Fruit fly (Drosophila melanogaster) whole organism, embryonic: ENCODE results near the gene Cpr76Bc.

ENCODE experiments used
- Awh ChIP-seq: fragments of 200-800 bp; sonication (Bioruptor generic); IDR thresholded peaks from 2 replicates; pipeline ENCODE4, ENCODE4 v1.3.6; 2022; ENCODE audit warnings: missing biosample characterization, missing genetic modification characterization
- CG10366 ChIP-seq: fragments of 200-800 bp; sonication (Bioruptor generic); IDR thresholded peaks from 2 replicates; pipeline ENCODE4 v1.3.6; 2022; ENCODE audit warnings: missing biosample characterization, missing genetic modification characterization
- CG10654 ChIP-seq: fragments of 200-800 bp; sonication (Bioruptor generic); optimal IDR thresholded peaks from 2 replicates; lab custom pipeline; 2016; ENCODE audit warnings: missing biosample characterization, missing genetic modification characterization
- CG13775 ChIP-seq: fragments of 200-800 bp; sonication (Bioruptor generic); optimal IDR thresholded peaks from 3 replicates; lab custom pipeline; 2017; ENCODE audit warnings: missing biosample characterization, mild to moderate bottlenecking, missing genetic modification characterization
- CG15601 ChIP-seq: fragments of 200-800 bp; sonication (Bioruptor generic); optimal IDR thresholded peaks from 3 replicates; lab custom pipeline; 2019; ENCODE audit warnings: missing biosample characterization, mild to moderate bottlenecking, missing genetic modification characterization, moderate library complexity
- CG17802 ChIP-seq: fragments of 200-800 bp; sonication (Bioruptor generic); optimal IDR thresholded peaks from 2 replicates; lab custom pipeline; 2018; ENCODE audit warnings: missing biosample characterization, mild to moderate bottlenecking, missing genetic modification characterization, moderate library complexity
- CG17912 ChIP-seq: fragments of 200-800 bp; sonication (Bioruptor generic); optimal IDR thresholded peaks from 2 replicates; lab custom pipeline; 2018; ENCODE audit warnings: missing biosample characterization, mild to moderate bottlenecking, missing genetic modification characterization
- CG18599 ChIP-seq: fragments of 200-800 bp; sonication (Bioruptor generic); optimal IDR thresholded peaks from 3 replicates; lab custom pipeline; 2017; ENCODE audit warnings: missing biosample characterization, missing genetic modification characterization, mild to moderate bottlenecking, moderate library complexity, missing genetic modification reagents
- CG18764 ChIP-seq: fragments of 200-800 bp; sonication (Bioruptor generic); optimal IDR thresholded peaks from 3 replicates; lab custom pipeline; 2016; ENCODE audit warnings: missing biosample characterization, missing genetic modification characterization
- CG32532 ChIP-seq: fragments of 200-800 bp; sonication (Bioruptor generic); IDR thresholded peaks from 2 replicates; pipeline ENCODE4 v1.3.6; 2022; ENCODE audit warnings: missing biosample characterization, missing genetic modification characterization
- CG4617 ChIP-seq: fragments of 200-800 bp; sonication (Bioruptor generic); optimal IDR thresholded peaks from 3 replicates; lab custom pipeline; 2016; ENCODE audit warnings: missing biosample characterization, missing genetic modification characterization, borderline replicate concordance
- CG4730 ChIP-seq: fragments of 200-800 bp; sonication (Bioruptor generic); IDR thresholded peaks from 2 replicates; pipeline ENCODE4 v1.3.6; 2022; ENCODE audit warnings: missing biosample characterization, missing genetic modification characterization
- CG4854 ChIP-seq: fragments of 200-800 bp; sonication (Bioruptor generic); optimal IDR thresholded peaks from 2 replicates; lab custom pipeline; 2016; ENCODE audit warnings: missing biosample characterization, missing genetic modification characterization, inconsistent platforms
- CG6254 ChIP-seq: fragments of 200-800 bp; sonication (Bioruptor generic); optimal IDR thresholded peaks from 3 replicates; lab custom pipeline; 2017; ENCODE audit warnings: mild to moderate bottlenecking, missing biosample characterization, missing genetic modification reagents, missing genetic modification characterization
- CG7357 ChIP-seq: fragments of 200-800 bp; sonication (Bioruptor generic); IDR thresholded peaks from 3 replicates; pipeline ENCODE4 v1.3.6; 2022; ENCODE audit warnings: missing biosample characterization, missing genetic modification characterization
- CG9215 ChIP-seq: fragments of 200-800 bp; sonication (Bioruptor generic); IDR thresholded peaks from 2 replicates; pipeline ENCODE4 v1.3.6; 2022; ENCODE audit warnings: missing biosample characterization, missing genetic modification characterization
- CG9817 ChIP-seq: fragments of 200-800 bp; sonication (Bioruptor generic); optimal IDR thresholded peaks from 2 replicates; lab custom pipeline; 2018; ENCODE audit warnings: missing biosample characterization, mild to moderate bottlenecking, missing genetic modification characterization, moderate library complexity
- Dfd ChIP-seq, 2 experiments: fragments of >200 bp; optimal IDR thresholded peaks; 2 replicates each; lab custom pipeline; 2017; ENCODE audit warnings: missing biosample characterization in 2 of 2, missing genetic modification characterization in 2 of 2
- E2f1 ChIP-seq: fragments of 200-800 bp; sonication (Bioruptor generic); IDR thresholded peaks from 2 replicates; pipeline ENCODE4 v1.3.6; 2022; ENCODE audit warnings: missing biosample characterization, missing genetic modification characterization
- Fer1 ChIP-seq: fragments of 200-800 bp; sonication (Bioruptor generic); optimal IDR thresholded peaks from 2 replicates; lab custom pipeline; 2017; ENCODE audit warnings: missing biosample characterization, mild to moderate bottlenecking, missing genetic modification characterization
- HmgD ChIP-seq: fragments of 200-800 bp; sonication (Bioruptor generic); optimal IDR thresholded peaks from 3 replicates; lab custom pipeline; 2016; ENCODE audit warnings: missing biosample characterization, missing genetic modification characterization
- Hr3 ChIP-seq: fragments of 200-800 bp; sonication (Bioruptor generic); optimal IDR thresholded peaks from 3 replicates; lab custom pipeline; 2016; ENCODE audit warnings: missing biosample characterization, missing genetic modification characterization
- Jarid2 ChIP-seq: fragments of 200-800 bp; sonication (Bioruptor generic); optimal IDR thresholded peaks from 3 replicates; lab custom pipeline; 2017; ENCODE audit warnings: mild to moderate bottlenecking, missing biosample characterization, missing genetic modification reagents, missing genetic modification characterization
- Pdp1 ChIP-seq, 2 experiments: fragments of 200-800 bp; sonication (Bioruptor generic); optimal IDR thresholded peaks; 3 replicates each; lab custom pipeline; 2016; ENCODE audit warnings: missing biosample characterization in 2 of 2, missing genetic modification characterization in 2 of 2, mild to moderate bottlenecking in 1 of 2, moderate library complexity in 1 of 2
- Usf ChIP-seq: fragments of 200-800 bp; sonication (Bioruptor generic); optimal IDR thresholded peaks from 2 replicates; lab custom pipeline; 2017; ENCODE audit warnings: missing genotype, missing biosample characterization, missing genetic modification characterization
- YL-1 ChIP-seq: fragments of 200-800 bp; sonication (Bioruptor generic); optimal IDR thresholded peaks from 3 replicates; lab custom pipeline; 2017; ENCODE audit warnings: missing biosample characterization, mild to moderate bottlenecking, missing genetic modification characterization
- al ChIP-seq: fragments of 200-800 bp; sonication (Bioruptor generic); IDR thresholded peaks from 2 replicates; pipeline ENCODE4 v1.3.6; 2022; ENCODE audit warnings: missing biosample characterization, missing genetic modification characterization
- bab2 ChIP-seq: fragments of 200-800 bp; sonication (Bioruptor generic); optimal IDR thresholded peaks from 2 replicates; lab custom pipeline; 2016; ENCODE audit warnings: missing biosample characterization, missing genetic modification characterization
- cas ChIP-seq: fragments of 200-800 bp; sonication (Bioruptor generic); IDR thresholded peaks from 2 replicates; pipeline ENCODE4 v1.3.6; 2022; ENCODE audit warnings: missing biosample characterization, missing genetic modification characterization
- chn ChIP-seq: fragments of 200-800 bp; sonication (Bioruptor generic); optimal IDR thresholded peaks from 2 replicates; lab custom pipeline; 2016; ENCODE audit warnings: missing biosample characterization, missing genetic modification characterization
- cwo ChIP-seq: fragments of 200-800 bp; sonication (Bioruptor generic); optimal IDR thresholded peaks from 3 replicates; lab custom pipeline; 2017; ENCODE audit warnings: missing biosample characterization, missing genetic modification characterization, mild to moderate bottlenecking, moderate library complexity, missing genetic modification reagents
- dan ChIP-seq: fragments of 200-800 bp; sonication (Bioruptor generic); IDR thresholded peaks from 2 replicates; pipeline ENCODE4 v1.3.6; 2022; ENCODE audit warnings: missing biosample characterization, missing genetic modification characterization
- dysf ChIP-seq: fragments of 200-800 bp; sonication (Bioruptor generic); IDR thresholded peaks from 3 replicates; pipeline ENCODE4 v1.3.6; 2022; ENCODE audit warnings: missing biosample characterization, missing genetic modification characterization
- ems ChIP-seq: fragments of 200-800 bp; sonication (Bioruptor generic); optimal IDR thresholded peaks from 3 replicates; lab custom pipeline; 2016; ENCODE audit warnings: missing biosample characterization, missing genetic modification characterization
- fru ChIP-seq: fragments of >200 bp; optimal IDR thresholded peaks from 2 replicates; lab custom pipeline; 2017
- lmd ChIP-seq: fragments of 200-800 bp; sonication (Bioruptor generic); IDR thresholded peaks from 2 replicates; pipeline ENCODE4 v1.3.6; 2022; ENCODE audit warnings: missing biosample characterization, missing genetic modification characterization
- nerfin-1 ChIP-seq: fragments of 200-800 bp; sonication (Bioruptor generic); optimal IDR thresholded peaks from 3 replicates; lab custom pipeline; 2019; ENCODE audit warnings: missing biosample characterization, mild to moderate bottlenecking, missing genetic modification characterization, moderate library complexity
- ranshi ChIP-seq: fragments of 200-800 bp; sonication (Bioruptor generic); IDR thresholded peaks from 2 replicates; pipeline ENCODE4 v1.3.6; 2022; ENCODE audit warnings: missing biosample characterization, missing genetic modification characterization
- sug ChIP-seq: fragments of 200-800 bp; optimal IDR thresholded peaks from 2 replicates; lab custom pipeline; 2019; ENCODE audit warnings: missing biosample characterization, mild to moderate bottlenecking, missing genetic modification characterization, moderate library complexity
- tgo ChIP-seq: fragments of 200-800 bp; sonication (Bioruptor generic); IDR thresholded peaks from 3 replicates; pipeline ENCODE4 v1.3.6; 2022; ENCODE audit warnings: missing biosample characterization, missing genetic modification characterization
- tin ChIP-seq: fragments of 200-800 bp; sonication (Bioruptor generic); optimal IDR thresholded peaks from 3 replicates; lab custom pipeline; 2016; ENCODE audit warnings: missing biosample characterization, missing genetic modification characterization
- tna ChIP-seq: fragments of 200-800 bp; sonication (Bioruptor generic); IDR thresholded peaks from 2 replicates; pipeline ENCODE4 v1.3.6; 2022; ENCODE audit warnings: missing biosample characterization, missing genetic modification characterization; ENCODE audit not compliant: partially characterized antibody
- trem ChIP-seq: fragments of 200-800 bp; optimal IDR thresholded peaks from 3 replicates; lab custom pipeline; 2019; ENCODE audit warnings: missing biosample characterization, mild to moderate bottlenecking, missing genetic modification characterization, moderate library complexity
- tx ChIP-seq: fragments of 200-800 bp; sonication (Bioruptor generic); optimal IDR thresholded peaks from 2 replicates; lab custom pipeline; 2016; ENCODE audit warnings: missing biosample characterization, missing genetic modification characterization
- unc-4 ChIP-seq: fragments of 200-800 bp; sonication (Bioruptor generic); IDR thresholded peaks from 2 replicates; pipeline ENCODE4 v1.3.6; 2022; ENCODE audit warnings: missing biosample characterization, missing genetic modification characterization; ENCODE audit not compliant: partially characterized antibody
- vfl ChIP-seq: fragments of 200-800 bp; sonication (Bioruptor generic); optimal IDR thresholded peaks from 2 replicates; lab custom pipeline; 2016; ENCODE audit warnings: missing biosample characterization, missing genetic modification characterization
- vvl ChIP-seq: fragments of 200-800 bp; sonication (Bioruptor generic); IDR thresholded peaks from 2 replicates; pipeline ENCODE4 v1.3.6; 2022; ENCODE audit warnings: missing biosample characterization, missing genetic modification characterization
- wek ChIP-seq: fragments of 200-800 bp; sonication (Bioruptor generic); optimal IDR thresholded peaks from 3 replicates; lab custom pipeline; 2018; ENCODE audit warnings: missing biosample characterization, mild to moderate bottlenecking, missing genetic modification characterization, moderate library complexity
- wor ChIP-seq: fragments of 200-800 bp; sonication (Bioruptor generic); IDR thresholded peaks from 2 replicates; pipeline ENCODE4 v1.3.6; 2022; ENCODE audit warnings: missing biosample characterization, missing genetic modification characterization
- zfh2 ChIP-seq: fragments of 200-800 bp; sonication (Bioruptor generic); optimal IDR thresholded peaks from 2 replicates; lab custom pipeline; 2016; ENCODE audit warnings: missing biosample characterization, missing genetic modification characterization

The Cpr76Bc gene

dm6 chr3L:19552136-19552773, 31.5 kb downstream of the Cpr76Bc start, which contains the start of the genes Ltn1 and CG9300 (continued):
- no peak for TF ChIP-seq tin (GFP tag; lab: Kevin White, UChicago)
- peak; percentile 40 for TF ChIP-seq wek (GFP tag; lab: Kevin White, UChicago)
- no peak for TF ChIP-seq fru (lab: Kevin White, UChicago)
- TF ChIP-seq trem = peak; percentile 76
- peak; percentile 93 for TF ChIP-seq CG4617
- no peak for TF ChIP-seq CG17802 (tag; lab: Kevin White, UChicago)
- peak; percentile 49 for TF ChIP-seq Jarid2 (GFP tag; lab: Kevin White, UChicago)
- no peak for TF ChIP-seq CG4730 (GFP tag; lab: Robert Waterston, UW)
- peak; percentile 31 for TF ChIP-seq tx (GFP tag; lab: Kevin White, UChicago)
- no peak for TF ChIP-seq nerfin-1 (tag; lab: Kevin White, UChicago)
- peak; percentile 5 for TF ChIP-seq CG10654
- 0 out of 3 replicates have a peak, but pooled peaks have one; percentile 5 for TF ChIP-seq dysf (GFP tag; lab: Robert Waterston, UW)
- TF ChIP-seq CG7357 (GFP tag; lab: Robert Waterston, UW) = no peak
- TF ChIP-seq CG15601 (tag; lab: Kevin White, UChicago) = no peak
- no peak for TF ChIP-seq chn
- TF ChIP-seq tgo (GFP tag; lab: Robert Waterston, UW) = no peak
- no peak for TF ChIP-seq dan
- TF ChIP-seq CG4854 (GFP tag; lab: Kevin White, UChicago) = no peak
- TF ChIP-seq bab2 (GFP tag; lab: Kevin White, UChicago) = no peak
- TF ChIP-seq Hr3 = no peak
- TF ChIP-seq ems (GFP tag; lab: Kevin White, UChicago) = no peak
- TF ChIP-seq ranshi (GFP tag; lab: Robert Waterston, UW) = peak; percentile 44
- no peak for TF ChIP-seq cas (GFP tag; lab: Robert Waterston, UW)
- TF ChIP-seq CG17912 (GFP tag; lab: Kevin White, UChicago) = peak; percentile 24
- no peak for TF ChIP-seq al (GFP tag; lab: Robert Waterston, UW)
- TF ChIP-seq E2f1 (GFP tag; lab: Robert Waterston, UW) = peak; percentile 45; the same call in 1 of the 2 replicates
- no peak for TF ChIP-seq wor (GFP tag; lab: Robert Waterston, UW)
- no peak for TF ChIP-seq Fer1 (GFP tag; lab: Kevin White, UChicago)
- 0 out of 2 replicates have a peak, but pooled peaks have one; percentile 8 for TF ChIP-seq Awh (GFP tag; lab: Robert Waterston, UW)
- TF ChIP-seq CG9215 (GFP tag; lab: Robert Waterston, UW) = no peak
- TF ChIP-seq CG18599 (GFP tag; lab: Kevin White, UChicago) = no peak
- peak; percentile 0 for TF ChIP-seq vfl (GFP tag; lab: Kevin White, UChicago)
- peak; percentile 100 for TF ChIP-seq CG6254 (GFP tag; lab: Kevin White, UChicago)
- TF ChIP-seq CG18764 = no peak
- peak; percentile 18 for TF ChIP-seq zfh2 (GFP tag; lab: Kevin White, UChicago)
- TF ChIP-seq vvl (GFP tag; lab: Robert Waterston, UW) = no peak
- no peak for TF ChIP-seq Pdp1 (GFP tag; optimal IDR thresholded peaks at IDR 0.05; lab: Kevin White, UChicago)
- no peak for TF ChIP-seq sug (tag; lab: Kevin White, UChicago)
- peak; percentile 98 for TF ChIP-seq cwo (GFP tag; lab: Kevin White, UChicago)
- peak; percentile 49 for TF ChIP-seq HmgD (GFP tag; lab: Kevin White, UChicago)
- TF ChIP-seq CG13775 = peak; percentile 0
- TF ChIP-seq YL-1 (GFP tag; lab: Kevin White, UChicago) = peak; percentile 99
- peak; percentile 63; the same call in 1 of the 2 replicates for TF ChIP-seq CG32532
- TF ChIP-seq CG9817 (tag; lab: Kevin White, UChicago) = peak; percentile 6
- TF ChIP-seq CG10366 (GFP tag; lab: Robert Waterston, UW) = no peak
- TF ChIP-seq lmd = no peak; the same call in 1 of the 2 replicates
- no peak for TF ChIP-seq Dfd (GFP tag; optimal IDR thresholded peaks at IDR 0.05; lab: Kevin White, UChicago)
- TF ChIP-seq unc-4 (GFP tag; lab: Robert Waterston, UW) = peak; percentile 57; the same call in 1 of the 2 replicates
- TF ChIP-seq Usf (GFP tag; lab: Kevin White, UChicago) = peak; percentile 20
- TF ChIP-seq tna (GFP tag; lab: Robert Waterston, UW) = 0 out of 2 replicates have a peak, but pooled peaks have one; percentile 33
